Fruit fly (Drosophila melanogaster): ENCODE measurements around the gene CG11382.

The CG11382 gene

DNA sequence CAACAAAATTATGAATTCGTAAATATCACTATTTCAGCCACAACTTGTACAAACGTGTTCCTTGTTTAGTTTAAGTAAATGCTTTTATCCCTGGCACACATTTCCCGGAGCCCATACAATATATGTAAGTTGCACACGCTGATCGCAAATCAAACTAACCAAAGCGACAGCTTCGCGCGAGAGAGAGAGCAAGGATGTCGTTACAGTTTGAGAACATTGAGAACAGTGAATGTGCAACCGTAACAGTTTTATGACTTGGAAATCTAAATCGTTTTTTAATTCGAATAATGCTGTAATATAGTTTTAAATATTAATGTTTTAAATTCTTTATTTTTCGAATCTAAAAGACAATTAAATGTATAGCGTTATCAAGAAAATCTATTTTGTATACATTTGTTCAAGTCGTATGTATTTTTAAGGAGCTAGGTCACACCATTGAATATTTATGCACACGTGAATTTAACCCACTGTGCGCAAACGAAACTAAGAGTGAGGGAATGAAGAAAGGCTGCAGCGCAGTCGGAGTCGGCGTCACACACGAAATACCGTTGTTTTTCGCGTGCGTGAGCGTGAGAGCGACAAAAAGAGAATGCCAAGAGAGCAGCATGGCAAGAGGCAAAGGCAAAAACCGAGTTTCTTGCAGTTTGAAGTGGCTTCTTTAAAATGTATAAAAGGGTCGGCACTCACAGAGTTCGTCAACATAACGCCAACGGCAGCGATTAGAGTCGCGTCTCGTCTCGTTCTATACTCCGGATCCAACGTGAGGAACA, at the start of gene CG11382:
CG11382 (plus strand) TSS at position 720 of the 770 bp plus-strand sequence.
- peak; percentile 16 for TF ChIP-seq CG9948 (tag; optimal IDR thresholded peaks at IDR 0.05)
- TF ChIP-seq CG12605 (GFP tag; IDR thresholded peaks at IDR 0.05), result no peak
- no peak for TF ChIP-seq CG17806 (tag; optimal IDR thresholded peaks at IDR 0.05)
- TF ChIP-seq CG8159 (tag; optimal IDR thresholded peaks at IDR 0.05), result peak; percentile 8

- TF ChIP-seq Snoo (tag; optimal IDR thresholded peaks at IDR 0.05) (no peak), CG4496 (GFP tag; IDR thresholded peaks at IDR 0.05) (peak; percentile 16; the same call in 1 of the 3 replicates)
Observed at dm6 chrX:1161913-1162439, 47.8 kb upstream of the CG11382 start, which contains the start of gene eIF4E7. Gene eIF4E7 (minus strand): TSS chrX:1162389.

DNA sequence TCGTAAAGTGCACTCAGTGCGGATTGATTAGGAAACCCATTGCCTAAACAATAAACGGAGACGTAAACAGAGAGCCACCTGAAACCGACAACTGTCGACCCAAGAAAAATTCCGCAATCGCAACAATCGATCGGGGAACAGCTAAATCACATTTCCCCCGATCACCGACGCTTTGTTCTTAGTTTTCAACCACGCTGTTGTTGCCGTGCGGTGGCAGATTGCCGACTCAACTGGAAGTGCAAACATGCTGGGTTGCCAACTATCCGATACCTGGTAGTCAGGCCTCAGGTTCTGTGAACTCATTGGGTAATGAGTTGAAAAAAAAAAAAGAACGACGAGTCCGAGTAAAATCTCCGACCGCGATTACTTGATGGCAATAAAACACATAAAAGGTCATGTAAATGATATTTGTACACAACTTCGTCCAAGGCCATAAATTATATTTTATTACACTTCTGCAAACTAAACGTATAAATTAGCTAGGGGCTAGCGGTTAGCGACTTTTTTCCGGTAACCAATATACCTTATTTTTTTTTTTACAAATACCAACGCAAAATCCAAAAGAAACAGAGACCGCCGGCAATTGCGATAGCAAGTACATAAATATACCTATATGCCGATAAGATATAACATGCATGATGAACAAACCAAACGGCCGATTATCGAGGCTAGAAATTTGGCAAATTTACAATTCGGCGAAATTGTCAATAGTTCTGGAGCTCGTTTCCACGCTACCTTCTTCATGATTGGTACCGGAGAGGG, 39.5 kb upstream of the CG11382 start, which contains the start of gene CG11378:
CG11378 (plus strand) TSS at position 712 of the 762 bp plus-strand sequence.
- TF ChIP-seq fd96Ca (GFP tag; IDR thresholded peaks at IDR 0.05) (no peak), CG4496 (GFP tag; IDR thresholded peaks at IDR 0.05) (no peak), CG10348 (GFP tag; IDR thresholded peaks at IDR 0.05) (no peak)

DNA sequence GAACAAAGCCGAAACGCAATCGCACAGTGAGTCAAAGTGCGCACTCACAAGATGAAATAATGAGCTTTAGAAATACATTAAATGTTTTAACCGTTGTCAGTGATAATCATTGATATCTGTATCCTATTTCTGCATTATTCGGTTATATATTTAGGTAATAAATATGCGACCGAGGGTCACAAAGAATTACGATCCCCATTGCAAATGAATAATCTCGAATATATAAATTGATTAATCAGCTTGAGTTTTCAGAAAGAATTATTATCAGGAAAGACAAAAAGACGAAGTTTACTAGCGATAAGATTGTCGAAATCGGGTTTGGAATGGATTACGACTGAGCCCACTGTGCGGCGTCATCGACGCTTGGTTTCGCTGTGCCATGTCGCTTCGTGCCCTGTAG, 38.8 kb upstream of the CG11382 start:
- TF ChIP-seq Pif1A (GFP tag; optimal IDR thresholded peaks at IDR 0.05), result peak; percentile 61
- TF ChIP-seq CG34367 (tag; optimal IDR thresholded peaks at IDR 0.05), result no peak
- TF ChIP-seq CG13204 (GFP tag; optimal IDR thresholded peaks at IDR 0.05), result no peak
- no peak for TF ChIP-seq EcR (GFP tag; optimal IDR thresholded peaks at IDR 0.05)
- no peak for TF ChIP-seq CG10348 (GFP tag; IDR thresholded peaks at IDR 0.05)
- TF ChIP-seq Ets98B (GFP tag; IDR thresholded peaks at IDR 0.05), result no peak
- TF ChIP-seq CG8159 (tag; optimal IDR thresholded peaks at IDR 0.05), result peak; percentile 69
- TF ChIP-seq CG17806 (tag; optimal IDR thresholded peaks at IDR 0.05), result peak; percentile 17
- TF ChIP-seq gl (tag; optimal IDR thresholded peaks at IDR 0.05), result no peak
- TF ChIP-seq CG8301 (tag; optimal IDR thresholded peaks at IDR 0.05), result peak; percentile 36
- TF ChIP-seq Snoo (tag; optimal IDR thresholded peaks at IDR 0.05), result peak; percentile 54
- TF ChIP-seq CG12605 (GFP tag; IDR thresholded peaks at IDR 0.05), result no peak
- peak; percentile 13 for TF ChIP-seq Pif1B (GFP tag; optimal IDR thresholded peaks at IDR 0.05)
- TF ChIP-seq CG15710 (tag; optimal IDR thresholded peaks at IDR 0.05), result peak; percentile 33
- no peak for TF ChIP-seq CG32121 (GFP tag; IDR thresholded peaks at IDR 0.05)
- no peak for TF ChIP-seq CG4496 (GFP tag; IDR thresholded peaks at IDR 0.05)
- TF ChIP-seq rn (GFP tag; IDR thresholded peaks at IDR 0.05), result no peak
- peak; percentile 32 for TF ChIP-seq CG9948 (tag; optimal IDR thresholded peaks at IDR 0.05)
- peak; percentile 57 for TF ChIP-seq CG14655 (GFP tag; optimal IDR thresholded peaks at IDR 0.05)
- no peak for TF ChIP-seq D1 (tag; optimal IDR thresholded peaks at IDR 0.05)
- TF ChIP-seq fd96Ca (GFP tag; IDR thresholded peaks at IDR 0.05), result no peak

- TF ChIP-seq CG8301 (tag; optimal IDR thresholded peaks at IDR 0.05) (no peak), Pif1B (GFP tag; optimal IDR thresholded peaks at IDR 0.05) (no peak), Ets98B (GFP tag; IDR thresholded peaks at IDR 0.05) (no peak), CG32121 (GFP tag; IDR thresholded peaks at IDR 0.05) (no peak), CG14655 (GFP tag; optimal IDR thresholded peaks at IDR 0.05) (no peak), D1 (tag; optimal IDR thresholded peaks at IDR 0.05) (no peak), CG34367 (tag; optimal IDR thresholded peaks at IDR 0.05) (no peak), CG12605 (GFP tag; IDR thresholded peaks at IDR 0.05) (no peak)
Observed at dm6 chrX:1172756-1173422, 36.9 kb upstream of the CG11382 start.

DNA sequence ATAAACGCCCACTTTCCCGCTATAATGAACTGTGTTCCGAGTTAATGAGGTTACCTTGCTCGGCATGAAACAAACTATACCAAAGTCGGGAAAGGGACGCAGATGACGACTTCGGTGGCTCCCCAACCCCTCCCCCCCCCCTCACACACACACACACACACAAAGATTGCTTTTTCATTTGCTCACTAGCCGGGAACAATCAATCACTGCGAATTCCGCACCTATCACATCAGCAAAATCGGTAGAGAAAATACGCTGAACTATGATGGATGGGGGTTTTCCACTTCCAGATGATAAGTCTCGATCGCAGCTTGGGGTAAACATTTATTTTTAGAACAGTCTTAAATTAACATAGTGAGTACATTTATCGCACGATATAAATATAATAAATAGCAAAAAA, 36.2 kb upstream of the CG11382 start:
- TF ChIP-seq Ets98B (GFP tag; IDR thresholded peaks at IDR 0.05) (no peak), CG17806 (tag; optimal IDR thresholded peaks at IDR 0.05) (no peak), fd96Ca (GFP tag; IDR thresholded peaks at IDR 0.05) (no peak), CG8301 (tag; optimal IDR thresholded peaks at IDR 0.05) (no peak), Snoo (tag; optimal IDR thresholded peaks at IDR 0.05) (no peak), EcR (GFP tag; optimal IDR thresholded peaks at IDR 0.05) (no peak), CG13204 (GFP tag; optimal IDR thresholded peaks at IDR 0.05) (no peak), CG10348 (GFP tag; IDR thresholded peaks at IDR 0.05) (no peak), gl (tag; optimal IDR thresholded peaks at IDR 0.05) (no peak), rn (GFP tag; IDR thresholded peaks at IDR 0.05) (no peak), CG8159 (tag; optimal IDR thresholded peaks at IDR 0.05) (no peak), CG32121 (GFP tag; IDR thresholded peaks at IDR 0.05) (no peak), CG12605 (GFP tag; IDR thresholded peaks at IDR 0.05) (no peak)
